Worm (Caenorhabditis elegans): ENCODE results near the gene srh-33.

ce11 chrV:396309-396708, 46.8 kb downstream of the srh-33 start, which contains the start of gene nhr-253:
- TF ChIP-seq peb-1 (tag; optimal IDR thresholded peaks at IDR 0.05) = no peak
- TF ChIP-seq ceh-82 (tag; optimal IDR thresholded peaks at IDR 0.05) = no peak
- no peak for TF ChIP-seq elt-3 (tag; optimal IDR thresholded peaks at IDR 0.05)
- no peak for TF ChIP-seq skn-1 (tag; optimal IDR thresholded peaks at IDR 0.05)
- no peak for TF ChIP-seq nhr-77 (tag; optimal IDR thresholded peaks at IDR 0.05)
- TF ChIP-seq aly-2 (tag; optimal IDR thresholded peaks at IDR 0.05) = no peak
- TF ChIP-seq R02D3.7 (tag; optimal IDR thresholded peaks at IDR 0.05) = no peak
- no peak for TF ChIP-seq ztf-4 (tag; optimal IDR thresholded peaks at IDR 0.05)
- TF ChIP-seq unc-39 (tag; optimal IDR thresholded peaks at IDR 0.05) = no peak
- no peak for TF ChIP-seq mab-5 (tag; optimal IDR thresholded peaks at IDR 0.05)
